Worm (Caenorhabditis elegans): ENCODE results near the gene ugt-6.
A peak's percentile ranks its signal among the peaks of the same experiment; 100 is the strongest.

The ugt-6 gene

ce11 chrV:12797992-12798391 lies at the start of gene ugt-6:
ugt-6 (minus strand) TSS chrV:12798224.
- no peak for TF ChIP-seq dao-5 (tag; optimal IDR thresholded peaks at IDR 0.05)
- no peak for TF ChIP-seq W03F9.2 (tag; optimal IDR thresholded peaks at IDR 0.05)
- TF ChIP-seq him-1 (tag; optimal IDR thresholded peaks at IDR 0.05): no peak

ce11 chrV:12845247-12845646 lies 47.2 kb upstream of the ugt-6 start, which contains the start of gene C44H9.6:
C44H9.6 (minus strand) TSS chrV:12845347.
- no peak for TF ChIP-seq dao-5 (tag; optimal IDR thresholded peaks at IDR 0.05)
- no peak for TF ChIP-seq him-1 (tag; optimal IDR thresholded peaks at IDR 0.05)
- TF ChIP-seq W03F9.2 (tag; optimal IDR thresholded peaks at IDR 0.05): no peak

- TF ChIP-seq W03F9.2 (tag; optimal IDR thresholded peaks at IDR 0.05) (no peak), him-1 (tag; optimal IDR thresholded peaks at IDR 0.05) (no peak)
These were observed 46.7 kb upstream of the ugt-6 start for ce11 chrV:12844748-12845147.

ce11 chrV:12835388-12835787 lies 37.4 kb upstream of the ugt-6 start, which contains the start of gene C44H9.4:
C44H9.4 (plus strand) TSS chrV:12835688.
- TF ChIP-seq dao-5 (tag; optimal IDR thresholded peaks at IDR 0.05) (no peak), W03F9.2 (tag; optimal IDR thresholded peaks at IDR 0.05) (no peak), him-1 (tag; optimal IDR thresholded peaks at IDR 0.05) (no peak)

- TF ChIP-seq him-1 (tag; optimal IDR thresholded peaks at IDR 0.05) (no peak), W03F9.2 (tag; optimal IDR thresholded peaks at IDR 0.05) (no peak), dao-5 (tag; optimal IDR thresholded peaks at IDR 0.05) (no peak)
These were observed 29.2 kb upstream of the ugt-6 start, which contains the start of gene ugt-15 for ce11 chrV:12827219-12827618. ugt-15 (plus strand) TSS chrV:12827519.

- no peak for TF ChIP-seq him-1 (tag; optimal IDR thresholded peaks at IDR 0.05)
- no peak for TF ChIP-seq W03F9.2 (tag; optimal IDR thresholded peaks at IDR 0.05)
- TF ChIP-seq dao-5 (tag; optimal IDR thresholded peaks at IDR 0.05): no peak
These were observed 26.8 kb upstream of the ugt-6 start, which contains the start of gene ugt-16 for ce11 chrV:12824777-12825176. ugt-16 (plus strand) TSS chrV:12825024.

ce11 chrV:12822065-12822464 lies 24.0 kb upstream of the ugt-6 start:
- no peak for TF ChIP-seq him-1 (tag; optimal IDR thresholded peaks at IDR 0.05)
- TF ChIP-seq W03F9.2 (tag; optimal IDR thresholded peaks at IDR 0.05): no peak
- TF ChIP-seq dao-5 (tag; optimal IDR thresholded peaks at IDR 0.05): no peak

- TF ChIP-seq him-1 (tag; optimal IDR thresholded peaks at IDR 0.05): no peak
- TF ChIP-seq dao-5 (tag; optimal IDR thresholded peaks at IDR 0.05): no peak
- TF ChIP-seq W03F9.2 (tag; optimal IDR thresholded peaks at IDR 0.05): no peak
These were observed 21.9 kb upstream of the ugt-6 start, which contains the start of the genes ZC443.4 and ugt-18 for ce11 chrV:12819792-12820453. ZC443.4 (minus strand) TSS chrV:12819886. ugt-18 (plus strand) TSS chrV:12820260.

- no peak for TF ChIP-seq dao-5 (tag; optimal IDR thresholded peaks at IDR 0.05)
- TF ChIP-seq him-1 (tag; optimal IDR thresholded peaks at IDR 0.05): peak; percentile 89
These were observed 21.1 kb upstream of the ugt-6 start for ce11 chrV:12819155-12819554.

- TF ChIP-seq him-1 (tag; optimal IDR thresholded peaks at IDR 0.05) (no peak), W03F9.2 (tag; optimal IDR thresholded peaks at IDR 0.05) (no peak), dao-5 (tag; optimal IDR thresholded peaks at IDR 0.05) (no peak)
These were observed 20.5 kb upstream of the ugt-6 start for ce11 chrV:12818486-12818885.

- TF ChIP-seq him-1 (tag; optimal IDR thresholded peaks at IDR 0.05) (no peak), W03F9.2 (tag; optimal IDR thresholded peaks at IDR 0.05) (no peak), dao-5 (tag; optimal IDR thresholded peaks at IDR 0.05) (no peak)
These were observed 18.6 kb upstream of the ugt-6 start for ce11 chrV:12816672-12817071.

- TF ChIP-seq him-1 (tag; optimal IDR thresholded peaks at IDR 0.05) (no peak), dao-5 (tag; optimal IDR thresholded peaks at IDR 0.05) (no peak), W03F9.2 (tag; optimal IDR thresholded peaks at IDR 0.05) (no peak)
These were observed 17.4 kb upstream of the ugt-6 start for ce11 chrV:12815386-12815785.

ce11 chrV:12814481-12814882 lies 16.5 kb upstream of the ugt-6 start:
- peak; percentile 83 for TF ChIP-seq him-1 (tag; optimal IDR thresholded peaks at IDR 0.05)
- no peak for TF ChIP-seq dao-5 (tag; optimal IDR thresholded peaks at IDR 0.05)
- no peak for TF ChIP-seq W03F9.2 (tag; optimal IDR thresholded peaks at IDR 0.05)

ce11 chrV:12814022-12814421 lies 16.0 kb upstream of the ugt-6 start, which contains the start of gene ZC443.3:
ZC443.3 (minus strand) TSS chrV:12814122.
- no peak for TF ChIP-seq W03F9.2 (tag; optimal IDR thresholded peaks at IDR 0.05)
- TF ChIP-seq dao-5 (tag; optimal IDR thresholded peaks at IDR 0.05): no peak
- TF ChIP-seq him-1 (tag; optimal IDR thresholded peaks at IDR 0.05): no peak

- TF ChIP-seq dao-5 (tag; optimal IDR thresholded peaks at IDR 0.05): no peak
- no peak for TF ChIP-seq him-1 (tag; optimal IDR thresholded peaks at IDR 0.05)
- TF ChIP-seq W03F9.2 (tag; optimal IDR thresholded peaks at IDR 0.05): no peak
These were observed 13.8 kb upstream of the ugt-6 start for ce11 chrV:12811810-12812209.

Data from whole organism, L4/young adult.